Worm (Caenorhabditis elegans) whole organism, young adult: Measurements from ENCODE around the gene cpt-2.

Experiments used
- F49E8.2 ChIP-seq: sonication (generic microtip); optimal IDR thresholded peaks from 3 replicates; lab custom pipeline; 2017; ENCODE audit warnings: missing genetic modification characterization, mild to moderate bottlenecking, missing compliant biosample characterization, antibody characterized with exemption, moderate library complexity; ENCODE audit not compliant: insufficient read depth
- F57C9.4 ChIP-seq: sonication (generic microtip); optimal IDR thresholded peaks from 2 replicates; lab custom pipeline; 2017; ENCODE audit warnings: mild to moderate bottlenecking, missing genetic modification characterization, missing compliant biosample characterization
- ccch-3 ChIP-seq: fragments of 200-800 bp; sonication (Bioruptor generic); optimal IDR thresholded peaks from 2 replicates; lab custom pipeline; 2018; ENCODE audit warnings: mild to moderate bottlenecking, missing genetic modification characterization, missing compliant biosample characterization
- ceh-100 ChIP-seq: fragments of 200-800 bp; sonication (Bioruptor generic); IDR thresholded peaks from 2 replicates; pipeline ENCODE4 v1.3.6; 2022; ENCODE audit warnings: missing genetic modification reagents, missing genetic modification characterization, missing compliant biosample characterization
- ceh-91 ChIP-seq: fragments of 200-800 bp; sonication (Bioruptor generic); IDR thresholded peaks from 2 replicates; pipeline ENCODE4 v1.3.6; 2022; ENCODE audit warnings: missing genetic modification reagents, missing genetic modification characterization, missing compliant biosample characterization
- lin-35 ChIP-seq, 3 experiments: fragments of 150-350 bp in 2 of 3; sonication (generic microtip) in 1 of 3; optimal IDR thresholded peaks; 2 replicates each; lab custom pipeline; 2014 to 2018; ENCODE audit warnings: missing biosample characterization in 3 of 3, missing genetic modification characterization in 3 of 3, missing genetic modification reagents in 3 of 3
- madf-6 ChIP-seq: fragments of 200-800 bp; sonication (Bioruptor generic); IDR thresholded peaks from 2 replicates; pipeline ENCODE4 v1.3.6; 2022; ENCODE audit warnings: missing genetic modification reagents, missing genetic modification characterization, missing compliant biosample characterization
- mcd-1 ChIP-seq: fragments of 200-800 bp; sonication (Bioruptor generic); IDR thresholded peaks from 2 replicates; pipeline ENCODE4 v1.3.6; 2022; ENCODE audit warnings: missing genetic modification reagents, missing genetic modification characterization, missing compliant biosample characterization
- nhr-27 ChIP-seq: fragments of 200-800 bp; sonication (Bioruptor generic); optimal IDR thresholded peaks from 2 replicates; lab custom pipeline; 2018; ENCODE audit warnings: mild to moderate bottlenecking, missing genetic modification characterization, moderate library complexity, missing compliant biosample characterization
- snpc-1.3 ChIP-seq: sonication (generic microtip); optimal IDR thresholded peaks from 2 replicates; lab custom pipeline; 2017; ENCODE audit warnings: missing genetic modification characterization, mild to moderate bottlenecking, missing compliant biosample characterization, antibody characterized with exemption, moderate library complexity, missing genotype, missing genetic modification reagents; ENCODE audit not compliant: insufficient read depth

ce11 chrIV:11130774-11131173 is 48.7 kb upstream of the cpt-2 start:
- TF ChIP-seq mcd-1 (GFP tag; lab: Robert Waterston, UW) (no peak), madf-6 (no peak), ceh-100 (GFP tag; lab: Robert Waterston, UW) (no peak), nhr-27 (no peak), F49E8.2 (tag; lab: Kevin White, UChicago) (no peak), F57C9.4 (tag; lab: Kevin White, UChicago) (no peak), lin-35 (GFP tag; optimal IDR thresholded peaks at IDR 0.05; lab: Kevin White, UChicago) (no peak), snpc-1.3 (no peak), ccch-3 (GFP tag; lab: Kevin White, UChicago) (no peak), ceh-91 (GFP tag; lab: Robert Waterston, UW) (no peak)
